Fruit fly (Drosophila melanogaster) whole organism: ENCODE results near the gene CG13919.

Source experiments
- CG8478 ChIP-seq: fragments of >200 bp; optimal IDR thresholded peaks from 2 replicates; lab custom pipeline; 2018; ENCODE audit warnings: inconsistent platforms
- Dll ChIP-seq: fragments of >200 bp; optimal IDR thresholded peaks from 2 replicates; lab custom pipeline; 2017
- EcR ChIP-seq, 2 experiments: fragments of >200 bp; optimal IDR thresholded peaks; 2 replicates each; lab custom pipeline; 2017; ENCODE audit warnings: missing biosample characterization in 2 of 2, missing genetic modification characterization in 2 of 2, missing genetic modification reagents in 2 of 2
- pan ChIP-seq: fragments of >200 bp; optimal IDR thresholded peaks from 2 replicates; lab custom pipeline; 2017
- psq ChIP-seq: fragments of >200 bp; optimal IDR thresholded peaks from 2 replicates; lab custom pipeline; 2017
- usp ChIP-seq: fragments of >200 bp; optimal IDR thresholded peaks from 2 replicates; lab custom pipeline; 2017; ENCODE audit warnings: missing biosample characterization, missing genetic modification characterization, mixed read lengths

The CG13919 gene

dm6 chr3L:1664876-1665275 is 19.6 kb downstream of the CG13919 start, which contains the start of the genes Srrm234 and CG7974:
TSS of gene Srrm234 (minus strand) at chr3L:1665064.
TSS of gene CG7974 (plus strand) at chr3L:1665138.
- TF ChIP-seq psq (no peak), pan (lab: Kevin White, UChicago) (no peak), EcR (GFP tag; optimal IDR thresholded peaks at IDR 0.05; lab: Kevin White, UChicago) (no peak), CG8478 (lab: Kevin White, UChicago) (no peak), Dll (lab: Kevin White, UChicago) (no peak), usp (GFP tag; lab: Kevin White, UChicago) (no peak)

- TF ChIP-seq EcR (GFP tag; optimal IDR thresholded peaks at IDR 0.05; lab: Kevin White, UChicago) (no peak), usp (GFP tag; lab: Kevin White, UChicago) (no peak), pan (lab: Kevin White, UChicago) (no peak), psq (no peak), CG8478 (lab: Kevin White, UChicago) (no peak), Dll (lab: Kevin White, UChicago) (no peak)
Measured at dm6 chr3L:1665544-1665943, 20.3 kb downstream of the CG13919 start.

- TF ChIP-seq CG8478 (lab: Kevin White, UChicago), result no peak
- no peak for TF ChIP-seq Dll (lab: Kevin White, UChicago)
- no peak for TF ChIP-seq EcR (GFP tag; optimal IDR thresholded peaks at IDR 0.05; lab: Kevin White, UChicago)
- no peak for TF ChIP-seq psq
- no peak for TF ChIP-seq usp (GFP tag; lab: Kevin White, UChicago)
- TF ChIP-seq pan (lab: Kevin White, UChicago), result no peak
Measured at dm6 chr3L:1667423-1667822, 22.2 kb downstream of the CG13919 start.

dm6 chr3L:1668504-1668903 is 23.2 kb downstream of the CG13919 start, which contains the start of gene RpL23A:
TSS of gene RpL23A (minus strand) at chr3L:1668654.
- TF ChIP-seq EcR (GFP tag; optimal IDR thresholded peaks at IDR 0.05; lab: Kevin White, UChicago), result no peak
- no peak for TF ChIP-seq pan (lab: Kevin White, UChicago)
- TF ChIP-seq CG8478 (lab: Kevin White, UChicago), result no peak
- TF ChIP-seq psq, result no peak
- TF ChIP-seq Dll (lab: Kevin White, UChicago), result no peak
- no peak for TF ChIP-seq usp (GFP tag; lab: Kevin White, UChicago)

dm6 chr3L:1670008-1670407 is 24.7 kb downstream of the CG13919 start, which contains the start of gene RabX5:
TSS of gene RabX5 (minus strand) at chr3L:1670108.
- TF ChIP-seq pan (lab: Kevin White, UChicago), result no peak
- no peak for TF ChIP-seq usp (GFP tag; lab: Kevin White, UChicago)
- TF ChIP-seq Dll (lab: Kevin White, UChicago), result no peak
- no peak for TF ChIP-seq CG8478 (lab: Kevin White, UChicago)
- no peak for TF ChIP-seq EcR (GFP tag; optimal IDR thresholded peaks at IDR 0.05; lab: Kevin White, UChicago)

dm6 chr3L:1672627-1673026 is 27.4 kb downstream of the CG13919 start, which contains the start of gene CG13930:
TSS of gene CG13930 (minus strand) at chr3L:1672727.
- TF ChIP-seq usp (GFP tag; lab: Kevin White, UChicago) (no peak), CG8478 (lab: Kevin White, UChicago) (no peak), psq (no peak), EcR (GFP tag; optimal IDR thresholded peaks at IDR 0.05; lab: Kevin White, UChicago) (no peak), pan (lab: Kevin White, UChicago) (no peak), Dll (lab: Kevin White, UChicago) (no peak)

dm6 chr3L:1674381-1674780 is 29.1 kb downstream of the CG13919 start, which contains the start of gene CG7991:
TSS of gene CG7991 (plus strand) at chr3L:1674709.
- TF ChIP-seq CG8478 (lab: Kevin White, UChicago) (no peak), EcR (GFP tag; optimal IDR thresholded peaks at IDR 0.05; lab: Kevin White, UChicago) (no peak), pan (lab: Kevin White, UChicago) (no peak), psq (no peak), usp (GFP tag; lab: Kevin White, UChicago) (no peak)

- TF ChIP-seq psq, result no peak
- no peak for TF ChIP-seq EcR (GFP tag; optimal IDR thresholded peaks at IDR 0.05; lab: Kevin White, UChicago)
- no peak for TF ChIP-seq Dll (lab: Kevin White, UChicago)
- TF ChIP-seq CG8478 (lab: Kevin White, UChicago), result no peak
- TF ChIP-seq pan (lab: Kevin White, UChicago), result no peak
- TF ChIP-seq usp (GFP tag; lab: Kevin White, UChicago), result no peak
Measured at dm6 chr3L:1675242-1675641, 30.0 kb downstream of the CG13919 start.

- no peak for TF ChIP-seq psq
- TF ChIP-seq Dll (lab: Kevin White, UChicago), result no peak
- no peak for TF ChIP-seq EcR (GFP tag; optimal IDR thresholded peaks at IDR 0.05; lab: Kevin White, UChicago)
- no peak for TF ChIP-seq CG8478 (lab: Kevin White, UChicago)
- no peak for TF ChIP-seq usp (GFP tag; lab: Kevin White, UChicago)
- no peak for TF ChIP-seq pan (lab: Kevin White, UChicago)
Measured at dm6 chr3L:1676222-1676621, 31.0 kb downstream of the CG13919 start.

- no peak for TF ChIP-seq Dll (lab: Kevin White, UChicago)
- TF ChIP-seq CG8478 (lab: Kevin White, UChicago), result no peak
- no peak for TF ChIP-seq pan (lab: Kevin White, UChicago)
- TF ChIP-seq EcR (GFP tag; optimal IDR thresholded peaks at IDR 0.05; lab: Kevin White, UChicago), result no peak
- TF ChIP-seq usp (GFP tag; lab: Kevin White, UChicago), result no peak
- no peak for TF ChIP-seq psq
Measured at dm6 chr3L:1679394-1679793, 34.1 kb downstream of the CG13919 start.

dm6 chr3L:1683091-1683490 is 37.8 kb downstream of the CG13919 start:
- TF ChIP-seq usp (GFP tag; lab: Kevin White, UChicago), result no peak

- no peak for TF ChIP-seq psq
- no peak for TF ChIP-seq CG8478 (lab: Kevin White, UChicago)
- no peak for TF ChIP-seq EcR (GFP tag; optimal IDR thresholded peaks at IDR 0.05; lab: Kevin White, UChicago)
- no peak for TF ChIP-seq usp (GFP tag; lab: Kevin White, UChicago)
- TF ChIP-seq Dll (lab: Kevin White, UChicago), result no peak
- no peak for TF ChIP-seq pan (lab: Kevin White, UChicago)
Measured at dm6 chr3L:1688161-1688560, 42.9 kb downstream of the CG13919 start.
